Worm (Caenorhabditis elegans) whole organism, late embryonic: ENCODE measurements around the gene Y24D9B.1.

Source experiments
- C38D4.7 ChIP-seq: fragments of 200-800 bp; sonication (Bioruptor generic); optimal IDR thresholded peaks from 2 replicates; lab custom pipeline; 2018; ENCODE audit warnings: mild to moderate bottlenecking, missing genetic modification characterization, moderate library complexity, missing compliant biosample characterization
- F13H6.1 ChIP-seq: sonication (generic microtip); optimal IDR thresholded peaks from 2 replicates; lab custom pipeline; 2016; ENCODE audit warnings: missing genetic modification characterization, missing compliant biosample characterization
- K02D7.2 ChIP-seq: sonication (generic microtip); optimal IDR thresholded peaks from 2 replicates; lab custom pipeline; 2017; ENCODE audit warnings: mild to moderate bottlenecking, missing genetic modification characterization, missing compliant biosample characterization
- K09A11.1 ChIP-seq: sonication (generic microtip); optimal IDR thresholded peaks from 2 replicates; lab custom pipeline; 2017; ENCODE audit warnings: antibody characterized with exemption, mild to moderate bottlenecking, missing genetic modification characterization, missing compliant biosample characterization; ENCODE audit not compliant: insufficient read depth
- T23F11.4 ChIP-seq: fragments of 200-800 bp; sonication (Bioruptor generic); optimal IDR thresholded peaks from 2 replicates; lab custom pipeline; 2018; ENCODE audit warnings: mild to moderate bottlenecking, missing genetic modification characterization, missing compliant biosample characterization
- Y22D7AL.16 ChIP-seq: sonication (generic microtip); optimal IDR thresholded peaks from 2 replicates; lab custom pipeline; 2016; ENCODE audit warnings: missing genetic modification characterization, missing compliant biosample characterization
- ama-1 ChIP-seq: fragments of 150-350 bp; optimal IDR thresholded peaks from 2 replicates; lab custom pipeline; 2014
- ceh-14 ChIP-seq: sonication (generic microtip); optimal IDR thresholded peaks from 2 replicates; lab custom pipeline; 2016; ENCODE audit warnings: missing genotype, missing genetic modification characterization, missing compliant biosample characterization
- ceh-18 ChIP-seq: sonication (generic microtip); optimal IDR thresholded peaks from 2 replicates; lab custom pipeline; 2016; ENCODE audit warnings: missing genetic modification characterization, missing compliant biosample characterization
- ceh-19 ChIP-seq: fragments of 200-800 bp; sonication (Bioruptor generic); optimal IDR thresholded peaks from 2 replicates; lab custom pipeline; 2018; ENCODE audit warnings: mild to moderate bottlenecking, missing genetic modification characterization, missing compliant biosample characterization
- ceh-22 ChIP-seq: sonication (generic microtip); optimal IDR thresholded peaks from 2 replicates; lab custom pipeline; 2017; ENCODE audit warnings: missing biosample characterization, missing genetic modification characterization
- ceh-30 ChIP-seq: fragments of 150-350 bp; optimal IDR thresholded peaks from 2 replicates; lab custom pipeline; 2014; ENCODE audit warnings: missing biosample characterization, missing genetic modification characterization
- ceh-34 ChIP-seq: sonication (generic microtip); optimal IDR thresholded peaks from 2 replicates; lab custom pipeline; 2016; ENCODE audit warnings: mild to moderate bottlenecking, missing genetic modification characterization, missing compliant biosample characterization
- ceh-45 ChIP-seq: fragments of 200-800 bp; sonication (Bioruptor generic); IDR thresholded peaks from 2 replicates; pipeline ENCODE4 v1.3.6; 2022; ENCODE audit warnings: missing genetic modification reagents, missing genetic modification characterization, missing compliant biosample characterization
- ceh-9 ChIP-seq: sonication (generic microtip); optimal IDR thresholded peaks from 2 replicates; lab custom pipeline; 2016; ENCODE audit warnings: mild to moderate bottlenecking, missing genetic modification characterization, inconsistent platforms, missing compliant biosample characterization
- dmd-4 ChIP-seq: sonication (generic microtip); optimal IDR thresholded peaks from 2 replicates; lab custom pipeline; 2016; ENCODE audit warnings: borderline replicate concordance, missing genetic modification characterization, missing compliant biosample characterization
- dve-1 ChIP-seq: sonication (generic microtip); optimal IDR thresholded peaks from 2 replicates; lab custom pipeline; 2017; ENCODE audit warnings: antibody characterized with exemption, mild to moderate bottlenecking, missing genetic modification characterization, missing compliant biosample characterization
- ets-4 ChIP-seq: sonication (generic microtip); optimal IDR thresholded peaks from 2 replicates; lab custom pipeline; 2016; ENCODE audit warnings: missing genetic modification characterization, missing compliant biosample characterization
- fax-1 ChIP-seq: sonication (generic microtip); optimal IDR thresholded peaks from 2 replicates; lab custom pipeline; 2016; ENCODE audit warnings: missing genotype, missing genetic modification characterization, missing compliant biosample characterization
- fkh-10 ChIP-seq: fragments of 150-350 bp; optimal IDR thresholded peaks from 2 replicates; lab custom pipeline; 2014; ENCODE audit warnings: missing biosample characterization, missing genetic modification reagents, missing genetic modification characterization
- hlh-30 ChIP-seq: sonication (generic microtip); optimal IDR thresholded peaks from 2 replicates; lab custom pipeline; 2017; ENCODE audit warnings: antibody characterized with exemption, missing genetic modification characterization, missing compliant biosample characterization; ENCODE audit not compliant: insufficient read depth
- hlh-8 ChIP-seq: sonication (generic microtip); optimal IDR thresholded peaks from 2 replicates; lab custom pipeline; 2016; ENCODE audit warnings: missing genotype, missing genetic modification characterization, missing compliant biosample characterization
- lim-6 ChIP-seq: sonication (generic microtip); optimal IDR thresholded peaks from 2 replicates; lab custom pipeline; 2016; ENCODE audit warnings: missing genetic modification characterization, missing compliant biosample characterization
- lin-11 ChIP-seq: fragments of 200-800 bp; sonication (Bioruptor generic); optimal IDR thresholded peaks from 2 replicates; lab custom pipeline; 2018; ENCODE audit warnings: mild to moderate bottlenecking, missing genetic modification characterization, missing compliant biosample characterization
- madf-2 ChIP-seq: sonication (generic microtip); optimal IDR thresholded peaks from 2 replicates; lab custom pipeline; 2017; ENCODE audit warnings: missing genetic modification characterization, missing compliant biosample characterization
- nhr-11 ChIP-seq: fragments of 150-350 bp; optimal IDR thresholded peaks from 2 replicates; lab custom pipeline; 2014; ENCODE audit warnings: missing biosample characterization, missing genetic modification characterization
- pat-9 ChIP-seq: fragments of 200-800 bp; sonication (Bioruptor generic); optimal IDR thresholded peaks from 2 replicates; lab custom pipeline; 2018; ENCODE audit warnings: mild to moderate bottlenecking, missing genetic modification characterization, moderate library complexity, missing compliant biosample characterization
- pax-1 ChIP-seq: fragments of 150-350 bp; optimal IDR thresholded peaks from 2 replicates; lab custom pipeline; 2014; ENCODE audit warnings: missing biosample characterization, missing genetic modification characterization
- pqm-1 ChIP-seq: sonication (generic microtip); optimal IDR thresholded peaks from 2 replicates; lab custom pipeline; 2016; ENCODE audit warnings: missing genetic modification characterization, missing compliant biosample characterization
- pros-1 ChIP-seq: fragments of 150-350 bp; optimal IDR thresholded peaks from 2 replicates; lab custom pipeline; 2014; ENCODE audit warnings: missing biosample characterization, missing genetic modification reagents, missing genetic modification characterization
- sdc-2 ChIP-seq: sonication (generic microtip); optimal IDR thresholded peaks from 2 replicates; lab custom pipeline; 2016; ENCODE audit warnings: missing genotype, missing genetic modification characterization, missing compliant biosample characterization
- sox-2 ChIP-seq: fragments of 200-800 bp; sonication (Bioruptor generic); IDR thresholded peaks from 2 replicates; pipeline ENCODE4 v1.3.6; 2022; ENCODE audit warnings: missing genetic modification reagents, missing genetic modification characterization, missing compliant biosample characterization
- sox-4 ChIP-seq: sonication (generic microtip); optimal IDR thresholded peaks from 2 replicates; lab custom pipeline; 2017; ENCODE audit warnings: mild to moderate bottlenecking, missing genetic modification characterization, inconsistent platforms, missing compliant biosample characterization
- syd-9 ChIP-seq: sonication (generic microtip); optimal IDR thresholded peaks from 2 replicates; lab custom pipeline; 2016; ENCODE audit warnings: mild to moderate bottlenecking, missing genetic modification characterization, moderate library complexity, missing compliant biosample characterization
- tbx-7 ChIP-seq: sonication (generic microtip); optimal IDR thresholded peaks from 2 replicates; lab custom pipeline; 2016; ENCODE audit warnings: missing genotype, missing genetic modification characterization, missing compliant biosample characterization
- unc-3 ChIP-seq, 2 experiments: fragments of 200-800 bp in 1 of 2; sonication (Bioruptor generic) in 1 of 2; sonication (generic microtip) in 1 of 2; conservative IDR thresholded peaks in 1 of 2; optimal IDR thresholded peaks in 1 of 2; 2 replicates each; pipeline versions ENCODE4 v1.3.6 to Lab custom; 2016 to 2022; ENCODE audit warnings: missing compliant biosample characterization in 2 of 2, missing genetic modification characterization in 2 of 2, missing genetic modification reagents in 1 of 2
- unc-55 ChIP-seq: sonication (generic microtip); optimal IDR thresholded peaks from 2 replicates; lab custom pipeline; 2017; ENCODE audit warnings: missing biosample characterization, missing genetic modification reagents, missing genetic modification characterization
- unc-86 ChIP-seq: sonication (generic microtip); optimal IDR thresholded peaks from 2 replicates; lab custom pipeline; 2016; ENCODE audit warnings: missing genetic modification characterization, missing compliant biosample characterization
- ztf-16 ChIP-seq: sonication (generic microtip); optimal IDR thresholded peaks from 2 replicates; lab custom pipeline; 2017; ENCODE audit warnings: missing genetic modification characterization, missing compliant biosample characterization

Gene Y24D9B.1

DNA sequence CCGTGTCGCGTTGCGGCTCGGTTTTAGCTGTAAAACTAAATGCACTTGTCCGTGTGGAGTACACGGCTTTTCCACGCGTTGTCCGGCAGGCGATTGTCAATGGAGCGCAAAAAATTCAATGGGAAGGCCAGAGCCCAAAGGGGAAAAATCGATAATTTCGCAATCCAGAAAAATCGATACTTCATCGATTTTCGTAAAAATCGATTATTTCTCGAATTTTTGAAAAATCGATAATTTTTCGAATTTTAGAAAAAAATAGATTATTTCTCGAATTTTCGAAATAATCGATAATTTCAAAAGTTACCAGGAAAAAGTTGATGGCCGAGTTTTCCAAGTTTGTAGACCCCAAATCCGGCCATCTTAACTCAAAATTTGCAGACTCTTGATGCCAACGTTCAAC lies 2.3 kb downstream of the Y24D9B.1 start:
- no peak for TF ChIP-seq unc-86
- no peak for TF ChIP-seq tbx-7 (tag; lab: Kevin White, UChicago)
- TF ChIP-seq ceh-19 (GFP tag; lab: Kevin White, UChicago): no peak
- no peak for TF ChIP-seq pat-9 (tag; lab: Kevin White, UChicago)
- no peak for TF ChIP-seq Y22D7AL.16 (tag; lab: Kevin White, UChicago)
- no peak for TF ChIP-seq ceh-14 (tag; lab: Kevin White, UChicago)
- no peak for TF ChIP-seq K02D7.2 (tag; lab: Kevin White, UChicago)
- no peak for TF ChIP-seq ceh-45 (GFP tag; lab: Robert Waterston, UW)
- TF ChIP-seq ztf-16 (tag; lab: Kevin White, UChicago): no peak
- no peak for TF ChIP-seq ceh-22 (tag; lab: Kevin White, UChicago)
- no peak for TF ChIP-seq dve-1 (tag; lab: Kevin White, UChicago)
- TF ChIP-seq madf-2: no peak
- TF ChIP-seq ceh-30 (tag; lab: Kevin White, UChicago): no peak
- TF ChIP-seq fkh-10: no peak
- TF ChIP-seq ets-4 (tag; lab: Kevin White, UChicago): no peak
- no peak for TF ChIP-seq F13H6.1 (tag; lab: Kevin White, UChicago)
- TF ChIP-seq ceh-9: no peak
- no peak for TF ChIP-seq ceh-18 (tag; lab: Kevin White, UChicago)

DNA sequence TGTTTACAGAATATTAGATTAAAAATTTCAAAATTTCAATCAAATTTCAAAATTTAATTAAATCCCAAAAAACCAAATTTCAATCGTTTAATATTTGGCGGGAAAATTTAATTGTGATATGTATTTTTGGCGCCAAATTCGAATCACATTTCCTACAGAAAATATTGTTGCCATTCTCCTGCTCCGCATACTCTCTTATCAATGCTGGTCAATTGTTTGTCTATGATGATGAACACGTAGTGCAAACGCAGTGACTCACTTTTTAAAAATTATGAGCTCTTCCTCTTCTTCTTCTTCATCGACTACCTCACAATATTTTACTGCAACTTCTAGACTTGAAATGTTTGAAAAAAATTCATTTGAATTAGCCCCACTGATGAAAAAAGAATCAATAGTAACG lies 9.3 kb downstream of the Y24D9B.1 start, which contains the start of gene trpl-2:
Gene trpl-2, plus strand, starts transcription at position 210 of the 400 bp plus-strand sequence.
- TF ChIP-seq fax-1 (tag; lab: Kevin White, UChicago) (no peak), lin-11 (no peak), pat-9 (tag; lab: Kevin White, UChicago) (no peak), ceh-34 (no peak), T23F11.4 (GFP tag; lab: Kevin White, UChicago) (no peak), ama-1 (lab: Kevin White, UChicago) (no peak), madf-2 (no peak)

DNA sequence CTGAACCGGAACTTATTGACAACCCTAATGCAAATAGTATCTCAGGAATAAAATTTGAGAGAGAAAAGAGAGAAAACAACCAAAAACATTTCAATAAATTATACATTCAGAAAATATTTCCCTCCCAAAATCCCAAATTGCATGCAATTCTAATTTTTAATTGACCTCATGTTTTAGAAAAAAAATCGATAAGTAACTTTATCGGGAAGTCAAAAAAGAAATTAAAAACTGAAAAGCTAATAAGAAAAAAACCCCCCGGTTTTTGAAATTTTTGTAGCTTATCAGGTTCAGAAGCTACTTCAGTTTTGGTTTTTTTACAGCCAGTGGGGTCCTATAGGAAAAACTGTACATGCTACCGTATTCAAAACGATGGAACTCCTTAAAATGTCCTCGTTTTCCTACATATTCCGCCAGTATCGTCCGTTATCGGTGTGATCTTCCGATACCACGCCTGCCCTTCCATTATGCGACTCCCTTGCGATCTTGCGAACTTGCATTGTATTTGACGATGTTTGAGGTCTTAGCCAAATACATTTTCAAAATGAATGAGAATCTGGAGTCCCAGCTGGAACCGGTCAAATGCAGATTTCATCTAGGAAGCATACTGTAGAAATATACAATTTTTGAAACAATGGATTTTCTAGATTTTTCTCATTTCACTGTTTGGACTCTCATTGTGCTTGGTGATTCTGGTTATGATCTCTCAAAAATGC lies 19.1 kb downstream of the Y24D9B.1 start, which contains the start of the genes W03B1.3 and oac-51:
Gene W03B1.3, minus strand, starts transcription at position 101 of the 713 bp plus-strand sequence.
Gene oac-51, plus strand, starts transcription at position 663 of the 713 bp plus-strand sequence.
- TF ChIP-seq pros-1: no peak

DNA sequence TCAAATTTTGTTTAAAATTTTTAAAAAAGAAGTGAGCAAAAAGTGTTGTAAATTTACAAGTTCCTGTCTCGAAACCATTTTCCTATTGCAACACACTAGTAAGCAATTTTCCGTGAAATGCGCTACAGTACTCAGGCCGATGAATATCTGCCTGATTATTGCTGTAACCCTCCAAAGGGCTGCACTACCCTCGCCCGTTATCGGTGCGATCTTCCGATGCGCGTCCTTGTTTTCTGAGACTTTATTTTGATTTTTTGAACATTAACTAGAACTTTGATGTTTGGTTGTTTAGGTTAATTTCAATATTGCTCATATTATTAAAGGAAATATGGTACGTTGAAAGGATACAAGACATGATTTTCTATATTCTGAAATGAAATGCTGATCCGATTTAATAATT lies 21.1 kb downstream of the Y24D9B.1 start:
- no peak for TF ChIP-seq pat-9 (tag; lab: Kevin White, UChicago)
- no peak for TF ChIP-seq hlh-8 (tag; lab: Kevin White, UChicago)

DNA sequence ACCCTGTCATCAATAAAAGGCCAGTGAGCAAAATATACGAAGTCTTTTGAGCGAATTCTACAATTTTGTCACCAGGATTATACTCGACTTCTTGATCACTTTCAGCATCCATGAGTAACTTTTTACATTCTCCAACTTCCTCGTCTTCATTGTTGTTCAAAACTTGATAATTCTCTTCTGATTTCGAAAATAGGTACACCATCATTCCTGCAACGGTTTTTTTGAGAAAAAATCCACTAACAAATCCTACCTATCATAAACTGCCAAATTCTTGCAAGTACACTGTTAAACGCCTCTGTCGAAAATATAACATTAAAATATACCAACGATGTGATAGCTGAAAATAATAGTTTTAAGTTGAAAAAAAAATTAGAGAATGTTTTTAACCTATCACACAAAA lies 27.7 kb downstream of the Y24D9B.1 start:
- TF ChIP-seq lim-6 (no peak), ceh-45 (GFP tag; lab: Robert Waterston, UW) (no peak), fkh-10 (no peak), dmd-4 (tag; lab: Kevin White, UChicago) (no peak), dve-1 (tag; lab: Kevin White, UChicago) (no peak), fax-1 (tag; lab: Kevin White, UChicago) (no peak), tbx-7 (tag; lab: Kevin White, UChicago) (no peak), nhr-11 (tag; lab: Kevin White, UChicago) (no peak), C38D4.7 (no peak), ceh-22 (tag; lab: Kevin White, UChicago) (no peak)

DNA sequence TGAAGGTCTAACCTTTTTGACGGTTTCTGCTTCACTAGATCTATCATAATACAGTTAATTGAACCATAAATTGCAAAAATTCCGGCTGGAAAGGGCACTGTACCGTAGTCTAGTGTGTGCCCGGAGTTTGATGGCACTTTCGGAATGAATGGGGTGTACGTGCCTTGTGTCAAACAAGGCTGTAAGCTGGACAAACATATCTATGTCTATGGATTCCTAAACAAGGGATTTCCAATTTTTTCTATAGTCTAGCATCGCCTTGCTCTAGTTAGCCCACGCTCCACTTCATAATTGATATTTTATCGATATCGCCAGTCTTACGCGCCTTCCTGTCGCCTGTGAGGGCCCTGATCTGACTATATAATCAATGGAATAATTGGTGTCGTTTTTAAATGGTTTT lies 29.4 kb downstream of the Y24D9B.1 start, which contains the start of gene oac-52:
Gene oac-52, minus strand, starts transcription at position 101 of the 400 bp plus-strand sequence.
- TF ChIP-seq F13H6.1 (tag; lab: Kevin White, UChicago) (no peak), unc-86 (no peak), ceh-22 (tag; lab: Kevin White, UChicago) (no peak), syd-9 (tag; lab: Kevin White, UChicago) (no peak), dve-1 (tag; lab: Kevin White, UChicago) (no peak), sox-4 (tag; lab: Kevin White, UChicago) (no peak), unc-3 (GFP tag; conservative IDR thresholded peaks at IDR 0.05; lab: Robert Waterston, UW) (no peak), unc-3 (tag; optimal IDR thresholded peaks at IDR 0.05; lab: Kevin White, UChicago) (no peak), K09A11.1 (tag; lab: Kevin White, UChicago) (no peak), sdc-2 (tag; lab: Kevin White, UChicago) (no peak), unc-55 (GFP tag; lab: Kevin White, UChicago) (no peak), dmd-4 (tag; lab: Kevin White, UChicago) (no peak), pax-1 (no peak), ceh-19 (GFP tag; lab: Kevin White, UChicago) (no peak), pros-1 (no peak), pqm-1 (tag; lab: Kevin White, UChicago) (no peak), lim-6 (no peak), hlh-30 (tag; lab: Kevin White, UChicago) (no peak), sox-2 (GFP tag; lab: Robert Waterston, UW) (no peak)
